Worm (Caenorhabditis elegans) whole organism, young adult: ENCODE measurements around the gene F28C6.10.

Experiments used
- C17E4.6 ChIP-seq: fragments of 200-800 bp; sonication (Bioruptor generic); IDR thresholded peaks from 2 replicates; pipeline ENCODE4 v1.3.6; 2022; ENCODE audit warnings: missing genetic modification reagents, missing genetic modification characterization, missing compliant biosample characterization
- F22D6.2 ChIP-seq: sonication (generic microtip); optimal IDR thresholded peaks from 2 replicates; lab custom pipeline; 2016; ENCODE audit warnings: mild to moderate bottlenecking, missing genetic modification characterization, missing compliant biosample characterization
- F37B4.10 ChIP-seq: fragments of 200-800 bp; sonication (Bioruptor generic); IDR thresholded peaks from 2 replicates; pipeline ENCODE4 v1.3.6; 2022; ENCODE audit warnings: missing genetic modification characterization, missing compliant biosample characterization
- F39B2.1 ChIP-seq: fragments of 200-800 bp; sonication (Bioruptor generic); IDR thresholded peaks from 2 replicates; pipeline ENCODE4 v1.3.6; 2022; ENCODE audit warnings: missing genetic modification reagents, missing genetic modification characterization, missing compliant biosample characterization
- F49E8.2 ChIP-seq: sonication (generic microtip); optimal IDR thresholded peaks from 3 replicates; lab custom pipeline; 2017; ENCODE audit warnings: missing genetic modification characterization, mild to moderate bottlenecking, missing compliant biosample characterization, antibody characterized with exemption, moderate library complexity; ENCODE audit not compliant: insufficient read depth
- T26A5.8 ChIP-seq: sonication (generic microtip); optimal IDR thresholded peaks from 2 replicates; lab custom pipeline; 2016; ENCODE audit warnings: missing genetic modification characterization, missing compliant biosample characterization
- Y53F4B.3 ChIP-seq: fragments of 200-800 bp; sonication (Bioruptor generic); IDR thresholded peaks from 2 replicates; pipeline ENCODE4 v1.3.6; 2022; ENCODE audit warnings: missing genetic modification reagents, missing genetic modification characterization, missing compliant biosample characterization
- ZK185.1 ChIP-seq: sonication (generic microtip); optimal IDR thresholded peaks from 2 replicates; lab custom pipeline; 2016; ENCODE audit warnings: mild to moderate bottlenecking, missing genetic modification characterization, missing compliant biosample characterization; ENCODE audit not compliant: poor library complexity, severe bottlenecking
- akir-1 ChIP-seq: fragments of 200-800 bp; sonication (Bioruptor generic); optimal IDR thresholded peaks from 2 replicates; lab custom pipeline; 2018; ENCODE audit warnings: mild to moderate bottlenecking, missing genetic modification characterization, moderate library complexity, missing compliant biosample characterization
- aptf-3 ChIP-seq: fragments of 200-800 bp; sonication (Bioruptor generic); IDR thresholded peaks from 2 replicates; pipeline ENCODE4 v1.3.6; 2022; ENCODE audit warnings: missing genetic modification characterization, missing compliant biosample characterization
- athp-1 ChIP-seq: sonication (generic microtip); optimal IDR thresholded peaks from 2 replicates; lab custom pipeline; 2017; ENCODE audit warnings: mild to moderate bottlenecking, missing genetic modification characterization, missing compliant biosample characterization
- ceh-27 ChIP-seq: fragments of 200-800 bp; sonication (Bioruptor generic); optimal IDR thresholded peaks from 2 replicates; lab custom pipeline; 2018; ENCODE audit warnings: mild to moderate bottlenecking, missing genetic modification characterization, moderate library complexity, missing compliant biosample characterization
- ceh-40 ChIP-seq: fragments of 200-800 bp; sonication (Bioruptor generic); IDR thresholded peaks from 2 replicates; pipeline ENCODE4 v1.3.6; 2022; ENCODE audit warnings: missing genetic modification characterization, missing compliant biosample characterization
- chd-7 ChIP-seq: sonication (generic microtip); optimal IDR thresholded peaks from 2 replicates; lab custom pipeline; 2016; ENCODE audit warnings: mild to moderate bottlenecking, missing genetic modification characterization, moderate library complexity, missing compliant biosample characterization
- dpff-1 ChIP-seq: sonication (generic microtip); optimal IDR thresholded peaks from 2 replicates; lab custom pipeline; 2017; ENCODE audit warnings: mild to moderate bottlenecking, missing genetic modification characterization, missing compliant biosample characterization
- efl-1 ChIP-seq: fragments of 150-350 bp; optimal IDR thresholded peaks from 2 replicates; lab custom pipeline; 2014; ENCODE audit warnings: missing biosample characterization, missing genetic modification reagents, missing genetic modification characterization
- egl-18 ChIP-seq: fragments of 200-800 bp; sonication (Bioruptor generic); IDR thresholded peaks from 2 replicates; pipeline ENCODE4 v1.3.6; 2022; ENCODE audit warnings: missing genetic modification reagents, missing genetic modification characterization, missing compliant biosample characterization
- gei-17 ChIP-seq: fragments of 200-800 bp; sonication (Bioruptor generic); optimal IDR thresholded peaks from 2 replicates; lab custom pipeline; 2018; ENCODE audit warnings: mild to moderate bottlenecking, missing genetic modification characterization, missing compliant biosample characterization
- hmg-1.2 ChIP-seq: fragments of 200-800 bp; sonication (Bioruptor generic); IDR thresholded peaks from 2 replicates; pipeline ENCODE4 v1.3.6; 2022; ENCODE audit warnings: missing genetic modification reagents, missing genetic modification characterization, missing compliant biosample characterization
- hmg-20 ChIP-seq: fragments of 200-800 bp; sonication (Bioruptor generic); IDR thresholded peaks from 2 replicates; pipeline ENCODE4 v1.3.6; 2022; ENCODE audit warnings: missing genetic modification reagents, missing genetic modification characterization, missing compliant biosample characterization
- let-526 ChIP-seq: fragments of 200-800 bp; sonication (Bioruptor generic); IDR thresholded peaks from 2 replicates; pipeline ENCODE4 v1.3.6; 2022; ENCODE audit warnings: missing genetic modification reagents, missing genetic modification characterization, missing compliant biosample characterization
- lin-26 ChIP-seq: fragments of 200-800 bp; sonication (Bioruptor generic); IDR thresholded peaks from 2 replicates; pipeline ENCODE4 v1.3.6; 2022; ENCODE audit warnings: missing genetic modification reagents, missing genetic modification characterization, missing compliant biosample characterization
- lsl-1 ChIP-seq: fragments of 200-800 bp; sonication (Bioruptor generic); optimal IDR thresholded peaks from 2 replicates; lab custom pipeline; 2018; ENCODE audit warnings: mild to moderate bottlenecking, missing genetic modification characterization, moderate library complexity, missing compliant biosample characterization
- mcd-1 ChIP-seq: fragments of 200-800 bp; sonication (Bioruptor generic); IDR thresholded peaks from 2 replicates; pipeline ENCODE4 v1.3.6; 2022; ENCODE audit warnings: missing genetic modification reagents, missing genetic modification characterization, missing compliant biosample characterization
- nhr-80 ChIP-seq: sonication (generic microtip); optimal IDR thresholded peaks from 2 replicates; lab custom pipeline; 2016; ENCODE audit warnings: missing genetic modification characterization, missing compliant biosample characterization
- rpc-1 ChIP-seq, 2 experiments: fragments of 150-350 bp in 1 of 2; sonication (generic microtip) in 1 of 2; optimal IDR thresholded peaks; 2 replicates each; lab custom pipeline; 2014 to 2018; ENCODE audit warnings: missing biosample characterization in 1 of 2, missing genetic modification characterization in 1 of 2, missing genetic modification reagents in 1 of 2, missing genotype in 1 of 2
- unc-130 ChIP-seq: sonication (generic microtip); optimal IDR thresholded peaks from 2 replicates; lab custom pipeline; 2016; ENCODE audit warnings: missing genetic modification reagents, missing genetic modification characterization, missing compliant biosample characterization
- zfh-2 ChIP-seq: fragments of 200-800 bp; sonication (Bioruptor generic); conservative IDR thresholded peaks from 2 replicates; pipeline ENCODE4 v1.3.6; 2022; ENCODE audit warnings: missing genetic modification reagents, missing genetic modification characterization, missing compliant biosample characterization
- ztf-22 ChIP-seq: fragments of 200-800 bp; sonication (Bioruptor generic); optimal IDR thresholded peaks from 2 replicates; lab custom pipeline; 2018; ENCODE audit warnings: mild to moderate bottlenecking, missing genetic modification characterization, moderate library complexity, missing compliant biosample characterization
- ztf-25 ChIP-seq: fragments of 200-800 bp; sonication (Bioruptor generic); IDR thresholded peaks from 2 replicates; pipeline ENCODE4 v1.3.6; 2022; ENCODE audit warnings: missing genetic modification reagents, missing genetic modification characterization, missing compliant biosample characterization

Gene F28C6.10

DNA sequence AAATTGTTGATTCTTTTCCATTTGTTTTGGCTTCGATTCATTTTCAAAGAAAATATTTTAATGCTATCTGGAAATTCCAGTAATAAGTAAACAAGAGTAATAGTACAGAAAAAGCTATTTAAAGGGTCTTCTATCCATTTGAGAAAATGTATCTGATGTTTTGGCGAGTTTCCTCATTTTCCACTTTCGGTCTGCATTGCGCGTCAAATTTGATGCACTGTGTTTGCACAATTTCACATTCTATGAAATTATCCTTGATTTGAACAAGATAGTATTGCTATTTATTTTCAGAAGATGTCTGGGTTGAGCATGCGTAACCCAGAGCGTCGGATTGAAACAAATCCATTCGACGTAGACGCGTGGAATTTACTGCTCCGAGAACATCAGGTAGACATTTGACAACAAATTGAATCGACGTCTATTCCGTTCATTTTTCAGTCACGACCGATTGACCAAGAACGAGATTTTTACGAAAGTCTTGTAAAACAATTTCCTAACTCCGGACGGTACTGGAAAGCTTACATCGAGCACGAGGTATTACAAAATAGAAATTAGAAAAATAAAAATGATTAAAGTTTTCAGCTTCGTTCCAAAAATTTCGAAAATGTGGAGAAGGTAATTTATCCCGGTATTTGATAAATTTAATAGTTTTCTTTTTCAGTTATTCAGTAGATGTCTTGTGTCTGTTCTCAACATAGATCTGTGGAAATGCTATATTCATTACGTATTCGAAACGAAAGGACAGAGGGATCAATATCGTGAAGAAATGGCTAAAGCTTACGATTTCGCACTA lies 4.0 kb upstream of the F28C6.10 start, which contains the start of gene suf-1 (continued):
- TF ChIP-seq ZK185.1 (tag; lab: Kevin White, UChicago) (peak; percentile 55), lsl-1 (GFP tag; lab: Kevin White, UChicago) (peak; percentile 58), F37B4.10 (GFP tag; lab: Robert Waterston, UW) (no peak), nhr-80 (tag; lab: Kevin White, UChicago) (no peak), gei-17 (GFP tag; lab: Kevin White, UChicago) (no peak), hmg-1.2 (GFP tag; lab: Robert Waterston, UW) (peak; percentile 49; the same call in 1 of the 2 replicates), C17E4.6 (GFP tag; lab: Robert Waterston, UW) (peak; percentile 60), dpff-1 (tag; lab: Kevin White, UChicago) (no peak)

ce11 chrII:8606549-8606948 lies 1.2 kb upstream of the F28C6.10 start, which contains the start of gene F28C6.8:
F28C6.8 (plus strand) TSS chrII:8606849.
- TF ChIP-seq hmg-20 (GFP tag; lab: Robert Waterston, UW) (no peak), F49E8.2 (tag; lab: Kevin White, UChicago) (peak; percentile 16)

DNA sequence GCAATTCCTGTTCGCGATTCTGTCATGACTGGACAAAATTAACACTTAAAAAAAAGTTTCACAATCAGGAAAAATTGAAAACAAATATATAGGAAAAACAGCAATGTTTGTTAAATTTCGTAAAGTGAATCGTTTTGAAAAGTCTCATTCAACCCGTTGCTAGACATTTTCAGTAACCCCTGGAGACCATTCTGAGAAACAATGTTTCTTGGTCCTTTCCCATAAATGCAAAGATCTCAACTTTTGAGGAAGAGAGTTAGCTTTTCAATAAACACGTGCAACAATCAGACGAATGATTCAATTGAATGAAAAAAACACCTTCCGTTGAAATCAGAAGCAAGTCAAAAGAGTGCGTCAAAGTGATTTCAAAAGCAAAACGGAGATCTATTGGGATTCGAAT lies 2.3 kb downstream of the F28C6.10 start, which contains the start of gene F28C6.9:
F28C6.9 (minus strand) TSS at position 101 of the 400 bp plus-strand sequence.
- TF ChIP-seq egl-18 (GFP tag; lab: Robert Waterston, UW) (no peak), ceh-27 (no peak), mcd-1 (GFP tag; lab: Robert Waterston, UW) (no peak), lin-26 (GFP tag; lab: Robert Waterston, UW) (no peak), F39B2.1 (GFP tag; lab: Robert Waterston, UW) (no peak), ztf-22 (GFP tag; lab: Kevin White, UChicago) (no peak), chd-7 (no peak)

- no peak for TF ChIP-seq rpc-1 (optimal IDR thresholded peaks at IDR 0.05; lab: Kevin White, UChicago)
- no peak for TF ChIP-seq rpc-1 (tag; optimal IDR thresholded peaks at IDR 0.05; lab: Kevin White, UChicago)
- TF ChIP-seq chd-7, result no peak
- no peak for TF ChIP-seq unc-130 (GFP tag; lab: Kevin White, UChicago)
- TF ChIP-seq zfh-2 (GFP tag; lab: Robert Waterston, UW), result no peak
- no peak for TF ChIP-seq let-526 (GFP tag; lab: Robert Waterston, UW)
- TF ChIP-seq ZK185.1 (tag; lab: Kevin White, UChicago), result no peak
- no peak for TF ChIP-seq ceh-40 (GFP tag; lab: Robert Waterston, UW)
- TF ChIP-seq ztf-22 (GFP tag; lab: Kevin White, UChicago), result no peak
- TF ChIP-seq egl-18 (GFP tag; lab: Robert Waterston, UW), result no peak
- no peak for TF ChIP-seq ztf-25 (GFP tag; lab: Robert Waterston, UW)
- no peak for TF ChIP-seq efl-1 (GFP tag; lab: Kevin White, UChicago)
- TF ChIP-seq F22D6.2 (tag; lab: Kevin White, UChicago), result no peak
- TF ChIP-seq, all 124 proteins: peak for 0
Measured at ce11 chrII:8610585-8610984, 2.8 kb downstream of the F28C6.10 start.

ce11 chrII:8611330-8611729 lies 3.6 kb downstream of the F28C6.10 start:
- TF ChIP-seq akir-1 (GFP tag; lab: Kevin White, UChicago), result no peak
- no peak for TF ChIP-seq F39B2.1 (GFP tag; lab: Robert Waterston, UW)
- no peak for TF ChIP-seq athp-1 (tag; lab: Kevin White, UChicago)
- TF ChIP-seq aptf-3, result no peak
- TF ChIP-seq Y53F4B.3 (GFP tag; lab: Robert Waterston, UW), result no peak
- no peak for TF ChIP-seq T26A5.8
- TF ChIP-seq F49E8.2 (tag; lab: Kevin White, UChicago), result no peak
